Fruit fly (Drosophila melanogaster): ENCODE data around the gene CG16956.

The CG16956 gene

dm6 chr2L:13398614-13399161, 15.7 kb downstream of the CG16956 start, which contains the start of the genes CG10859 and CG7110:
Gene CG10859, minus strand, starts transcription at chr2L:13398664.
Gene CG7110, plus strand, starts transcription at chr2L:13398991.
- peak; percentile 25 for TF ChIP-seq lz (GFP tag; optimal IDR thresholded peaks at IDR 0.05)
- TF ChIP-seq CG11294 (GFP tag; IDR thresholded peaks at IDR 0.05), result no peak
- peak; percentile 12 for TF ChIP-seq Sox102F (GFP tag; optimal IDR thresholded peaks at IDR 0.05)
- TF ChIP-seq CG15336 (GFP tag; IDR thresholded peaks at IDR 0.05), result no peak
- TF ChIP-seq CG3032 (tag; optimal IDR thresholded peaks at IDR 0.05), result peak; percentile 12
- peak; percentile 27 for TF ChIP-seq topi (GFP tag; optimal IDR thresholded peaks at IDR 0.05)
- no peak for TF ChIP-seq CG6792 (GFP tag; optimal IDR thresholded peaks at IDR 0.05)
- no peak for TF ChIP-seq achi (GFP tag; optimal IDR thresholded peaks at IDR 0.05)
- peak; percentile 25 for TF ChIP-seq CG34406 (GFP tag; optimal IDR thresholded peaks at IDR 0.05)
- TF ChIP-seq cyc (GFP tag; optimal IDR thresholded peaks at IDR 0.05), result peak; percentile 2
- no peak for TF ChIP-seq Lpt (GFP tag; optimal IDR thresholded peaks at IDR 0.05)
- TF ChIP-seq Gug (GFP tag; IDR thresholded peaks at IDR 0.05), result no peak
- peak; percentile 3 for TF ChIP-seq CG8632 (GFP tag; optimal IDR thresholded peaks at IDR 0.05)
- TF ChIP-seq spab (GFP tag; optimal IDR thresholded peaks at IDR 0.05), result no peak
- TF ChIP-seq Hr39 (GFP tag; optimal IDR thresholded peaks at IDR 0.05), result no peak
- no peak for TF ChIP-seq Sox14 (GFP tag; optimal IDR thresholded peaks at IDR 0.05)
- TF ChIP-seq esn (GFP tag; optimal IDR thresholded peaks at IDR 0.05), result peak; percentile 27
- peak; percentile 33 for TF ChIP-seq Met (GFP tag; optimal IDR thresholded peaks at IDR 0.05)
- no peak for TF ChIP-seq Blimp-1 (GFP tag; optimal IDR thresholded peaks at IDR 0.05)
- peak in 1 of 2 experiments; percentile 40 for TF ChIP-seq ss (GFP tag; optimal IDR thresholded peaks at IDR 0.05)
- TF ChIP-seq Hr4 (GFP tag; optimal IDR thresholded peaks at IDR 0.05), result no peak
- TF ChIP-seq Eip78C (GFP tag), result peak; percentile 83
- no peak for TF ChIP-seq vri (GFP tag; optimal IDR thresholded peaks at IDR 0.05)
- TF ChIP-seq CG31627 (GFP tag; optimal IDR thresholded peaks at IDR 0.05), result no peak
- peak; percentile 19 for TF ChIP-seq OdsH (GFP tag; optimal IDR thresholded peaks at IDR 0.05)
- no peak for TF ChIP-seq pdm3 (GFP tag; optimal IDR thresholded peaks at IDR 0.05)
- TF ChIP-seq CG10669 (GFP tag; optimal IDR thresholded peaks at IDR 0.05), result peak; percentile 10
- no peak for TF ChIP-seq Ets21C (GFP tag; optimal IDR thresholded peaks at IDR 0.05)
- no peak for TF ChIP-seq CG6808 (GFP tag; optimal IDR thresholded peaks at IDR 0.05)
- no peak for TF ChIP-seq CG6163 (GFP tag; IDR thresholded peaks at IDR 0.05)
- no peak for TF ChIP-seq fkh (GFP tag; optimal IDR thresholded peaks at IDR 0.05)
- peak; percentile 26 for TF ChIP-seq CG3919 (GFP tag; optimal IDR thresholded peaks at IDR 0.05)
- no peak for TF ChIP-seq acj6 (GFP tag; optimal IDR thresholded peaks at IDR 0.05)
- TF ChIP-seq eg (GFP tag; IDR thresholded peaks at IDR 0.05), result no peak

DNA sequence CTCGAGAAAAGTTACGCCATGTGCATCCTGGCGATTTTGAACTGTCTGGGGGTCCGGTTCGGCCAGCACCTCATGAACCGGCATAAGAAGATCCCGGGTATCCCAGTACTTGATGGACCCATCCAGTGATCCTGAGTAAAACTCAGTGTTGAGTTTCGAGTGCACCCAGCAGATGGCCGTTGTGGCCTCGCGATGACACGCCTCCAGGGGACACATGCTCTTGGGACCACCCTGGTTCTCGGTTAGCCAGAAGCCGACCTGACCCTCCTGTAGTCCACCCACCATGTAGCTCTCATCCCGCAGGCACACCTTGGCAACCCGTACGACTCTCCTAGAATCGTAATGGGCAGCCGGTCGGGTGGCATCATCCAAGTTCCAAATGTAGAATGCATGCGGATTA, 17.0 kb downstream of the CG16956 start:
- no peak for TF ChIP-seq Ets96B (tag; optimal IDR thresholded peaks at IDR 0.05)
- no peak for TF ChIP-seq CG6808 (GFP tag; optimal IDR thresholded peaks at IDR 0.05)
- TF ChIP-seq CG3032 (tag; optimal IDR thresholded peaks at IDR 0.05), result no peak
- TF ChIP-seq pdm3 (GFP tag; optimal IDR thresholded peaks at IDR 0.05), result no peak
- TF ChIP-seq CG16779 (tag; optimal IDR thresholded peaks at IDR 0.05), result no peak
- TF ChIP-seq topi (GFP tag; optimal IDR thresholded peaks at IDR 0.05), result no peak
- TF ChIP-seq CG7368 (GFP tag; optimal IDR thresholded peaks at IDR 0.05), result no peak
- no peak for TF ChIP-seq Blimp-1 (GFP tag; optimal IDR thresholded peaks at IDR 0.05)
- no peak for TF ChIP-seq Sox15 (GFP tag; optimal IDR thresholded peaks at IDR 0.05)
- no peak for TF ChIP-seq dac (GFP tag; optimal IDR thresholded peaks at IDR 0.05)
- no peak for TF ChIP-seq achi (GFP tag; optimal IDR thresholded peaks at IDR 0.05)
- no peak for TF ChIP-seq CG8119 (GFP tag; IDR thresholded peaks at IDR 0.05)
- TF ChIP-seq Hr4 (GFP tag; optimal IDR thresholded peaks at IDR 0.05), result no peak
